Fruit fly (Drosophila melanogaster): ENCODE data around the gene CG10019.

Gene CG10019

DNA sequence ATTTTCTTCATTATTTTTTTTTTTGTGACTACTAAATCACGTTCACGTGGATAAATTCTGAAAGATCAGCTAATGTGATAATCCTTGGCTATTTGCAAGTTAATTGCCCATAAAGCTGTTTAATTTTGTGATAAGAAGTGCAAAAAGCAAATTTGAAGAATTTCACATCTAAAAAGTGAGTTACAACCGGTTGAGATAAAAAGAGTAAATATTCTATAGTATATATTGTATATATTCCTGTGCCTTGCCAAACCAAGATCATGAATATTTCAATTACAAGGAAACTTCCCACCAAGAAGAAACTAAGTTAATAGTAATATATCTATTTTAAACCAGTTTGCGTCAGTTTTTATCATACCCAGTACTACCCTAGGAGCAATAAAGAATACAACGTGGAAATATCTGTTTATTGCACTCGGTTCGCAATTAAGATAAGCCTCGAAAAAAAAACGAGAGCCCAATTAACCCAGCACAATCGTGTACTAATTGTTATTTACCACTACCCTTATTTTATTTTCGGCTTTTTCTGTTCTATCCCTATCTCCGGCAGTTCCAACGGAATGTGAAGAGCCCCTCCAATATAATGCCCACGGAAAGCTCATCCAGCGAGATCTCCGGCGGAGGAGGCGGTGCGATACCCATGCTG, 49.0 kb downstream of the CG10019 start (continued):
- TF ChIP-seq Sox15 (GFP tag; optimal IDR thresholded peaks at IDR 0.05) (no peak), salr (GFP tag; optimal IDR thresholded peaks at IDR 0.05) (peak in 1 of 2 experiments; percentile 8), CG6792 (GFP tag; optimal IDR thresholded peaks at IDR 0.05) (no peak), CG34406 (GFP tag; optimal IDR thresholded peaks at IDR 0.05) (peak; percentile 43), CG6808 (GFP tag; optimal IDR thresholded peaks at IDR 0.05) (no peak), CG6854 (GFP tag; optimal IDR thresholded peaks at IDR 0.05) (no peak), eg (GFP tag; IDR thresholded peaks at IDR 0.05) (no peak), CG11762 (GFP tag; optimal IDR thresholded peaks at IDR 0.05; ENCODE audit: insufficient read depth) (no peak), svp (GFP tag) (peak; percentile 71), CG7368 (GFP tag; optimal IDR thresholded peaks at IDR 0.05) (no peak), Eip93F (GFP tag; optimal IDR thresholded peaks at IDR 0.05) (no peak), OdsH (GFP tag; optimal IDR thresholded peaks at IDR 0.05) (no peak), Smox (GFP tag; optimal IDR thresholded peaks at IDR 0.05) (peak; percentile 10), Ets96B (tag; optimal IDR thresholded peaks at IDR 0.05) (no peak), acj6 (GFP tag; optimal IDR thresholded peaks at IDR 0.05) (peak; percentile 21), fd59A (GFP tag; optimal IDR thresholded peaks at IDR 0.05) (no peak), CG8319 (GFP tag; optimal IDR thresholded peaks at IDR 0.05) (no peak), CG11294 (GFP tag; IDR thresholded peaks at IDR 0.05) (no peak), Hr39 (GFP tag; optimal IDR thresholded peaks at IDR 0.05) (no peak), Sox102F (GFP tag; optimal IDR thresholded peaks at IDR 0.05) (no peak), topi (GFP tag; optimal IDR thresholded peaks at IDR 0.05) (no peak), CG9139 (GFP tag; optimal IDR thresholded peaks at IDR 0.05) (no peak), CG8119 (GFP tag; IDR thresholded peaks at IDR 0.05) (no peak), Ets21C (GFP tag; optimal IDR thresholded peaks at IDR 0.05) (no peak), achi (GFP tag; optimal IDR thresholded peaks at IDR 0.05) (no peak), Met (GFP tag; optimal IDR thresholded peaks at IDR 0.05) (peak; percentile 8), CG1621 (tag; optimal IDR thresholded peaks at IDR 0.05) (no peak), CG15336 (GFP tag; IDR thresholded peaks at IDR 0.05) (no peak), Sox14 (GFP tag; optimal IDR thresholded peaks at IDR 0.05) (no peak)

DNA sequence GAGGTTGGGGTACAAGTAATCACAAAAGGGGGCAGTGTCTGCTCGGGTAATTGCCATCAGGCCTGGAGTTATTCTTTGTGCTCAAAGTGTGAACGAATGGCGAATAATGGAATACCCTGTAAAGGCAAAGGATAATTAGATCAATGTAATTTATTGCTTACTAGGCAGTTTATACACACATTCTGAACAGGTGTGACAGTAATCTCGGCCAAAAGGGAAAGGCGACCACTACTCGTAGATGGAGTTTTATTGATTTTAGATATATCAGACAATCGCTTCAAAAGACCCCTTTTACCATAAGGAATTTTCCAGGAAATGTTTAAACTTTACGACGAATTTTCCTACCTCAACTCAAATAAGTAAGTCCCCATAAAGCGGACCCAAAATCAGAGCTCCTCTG, 50.3 kb downstream of the CG10019 start:
- no peak for TF ChIP-seq CG8119 (GFP tag; IDR thresholded peaks at IDR 0.05)
- TF ChIP-seq CG11762 (GFP tag; optimal IDR thresholded peaks at IDR 0.05; ENCODE audit: insufficient read depth): no peak
- peak; percentile 6 for TF ChIP-seq CG31627 (GFP tag; optimal IDR thresholded peaks at IDR 0.05)
- no peak for TF ChIP-seq Ets96B (tag; optimal IDR thresholded peaks at IDR 0.05)
- no peak for TF ChIP-seq Hr4 (GFP tag; optimal IDR thresholded peaks at IDR 0.05)
- TF ChIP-seq CG6808 (GFP tag; optimal IDR thresholded peaks at IDR 0.05): no peak
- TF ChIP-seq dsx (GFP tag; optimal IDR thresholded peaks at IDR 0.05; ENCODE audit: poor library complexity, severe bottlenecking): no peak
- no peak for TF ChIP-seq acj6 (GFP tag; optimal IDR thresholded peaks at IDR 0.05)
- peak; percentile 12 for TF ChIP-seq topi (GFP tag; optimal IDR thresholded peaks at IDR 0.05)
- TF ChIP-seq svp (GFP tag): peak; percentile 55
- TF ChIP-seq Eip78C (GFP tag): peak; percentile 26
- no peak for TF ChIP-seq fkh (GFP tag; optimal IDR thresholded peaks at IDR 0.05)
- peak; percentile 28 for TF ChIP-seq Met (GFP tag; optimal IDR thresholded peaks at IDR 0.05)

DNA sequence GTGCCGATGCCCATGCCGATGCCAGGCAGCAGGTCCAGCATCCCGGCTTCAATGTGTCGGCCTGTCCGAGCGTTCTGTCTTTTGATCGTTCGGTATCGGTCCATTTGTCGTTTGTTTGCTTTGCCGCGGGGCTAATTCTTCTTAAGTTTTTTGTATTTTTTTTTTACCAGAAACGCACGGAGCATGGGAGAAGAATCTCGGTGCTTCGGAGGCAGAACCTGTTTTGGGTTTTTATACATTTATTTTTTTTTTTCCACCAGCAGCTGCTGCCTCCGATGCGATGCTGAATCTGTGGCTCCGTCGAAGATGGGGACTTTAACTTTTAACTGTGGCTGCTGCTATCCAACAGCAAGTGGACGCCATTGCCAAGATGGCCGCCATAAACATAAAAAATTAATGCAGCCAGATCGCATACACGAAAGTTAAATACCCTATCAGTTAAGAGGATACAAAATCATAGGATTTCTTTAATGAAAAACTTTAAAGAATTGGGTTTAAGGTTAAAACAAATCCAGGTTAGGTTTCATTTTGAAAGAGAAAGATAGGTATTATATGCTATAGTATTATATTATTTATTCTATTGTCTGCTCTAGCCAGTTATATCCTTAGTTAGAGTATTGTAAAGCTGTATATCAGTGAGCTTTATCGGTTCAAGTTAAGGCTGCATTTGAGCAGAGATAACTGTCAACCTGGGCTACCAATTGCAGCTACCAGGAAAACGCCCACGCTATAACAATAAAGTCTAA, 51.0 kb downstream of the CG10019 start:
- TF ChIP-seq Eip78C (GFP tag) (peak; percentile 88), net (GFP tag; optimal IDR thresholded peaks at IDR 0.05) (peak; percentile 68), CG3919 (GFP tag; optimal IDR thresholded peaks at IDR 0.05) (peak; percentile 44), CG6808 (GFP tag; optimal IDR thresholded peaks at IDR 0.05) (peak; percentile 54), Eip93F (GFP tag; optimal IDR thresholded peaks at IDR 0.05) (no peak), Sox14 (GFP tag; optimal IDR thresholded peaks at IDR 0.05) (peak; percentile 56), topi (GFP tag; optimal IDR thresholded peaks at IDR 0.05) (peak; percentile 63), CG11762 (GFP tag; optimal IDR thresholded peaks at IDR 0.05; ENCODE audit: insufficient read depth) (no peak), CG6163 (GFP tag; IDR thresholded peaks at IDR 0.05) (peak; percentile 81), Ets21C (GFP tag; optimal IDR thresholded peaks at IDR 0.05) (no peak), salr (GFP tag; optimal IDR thresholded peaks at IDR 0.05) (peak; percentile 35 to 66), CG6854 (GFP tag; optimal IDR thresholded peaks at IDR 0.05) (peak; percentile 2), svp (GFP tag) (peak; percentile 85), CG6792 (GFP tag; optimal IDR thresholded peaks at IDR 0.05) (peak; percentile 70), fd59A (GFP tag; optimal IDR thresholded peaks at IDR 0.05) (peak; percentile 64), CG10631 (GFP tag; optimal IDR thresholded peaks at IDR 0.05) (peak; percentile 72), CG6276 (GFP tag; optimal IDR thresholded peaks at IDR 0.05) (no peak), esn (GFP tag; optimal IDR thresholded peaks at IDR 0.05) (peak; percentile 81), CG9139 (GFP tag; optimal IDR thresholded peaks at IDR 0.05) (no peak), ss (GFP tag; optimal IDR thresholded peaks at IDR 0.05) (peak in 1 of 2 experiments; percentile 10), fd85E (GFP tag; optimal IDR thresholded peaks at IDR 0.05) (no peak), CG4318 (GFP tag; optimal IDR thresholded peaks at IDR 0.05) (no peak), eg (GFP tag; IDR thresholded peaks at IDR 0.05) (peak; percentile 73; the same call in 2 of the 3 replicates), CG10669 (GFP tag; optimal IDR thresholded peaks at IDR 0.05) (peak; percentile 51)
